Worm (Caenorhabditis elegans): ENCODE results near the gene zfp-1.

ce11 chrIII:8795595-8796141 is 4.3 kb downstream of the zfp-1 start:
- TF ChIP-seq nhr-237 (tag; optimal IDR thresholded peaks at IDR 0.05), result peak; percentile 65
- peak; percentile 69 for TF ChIP-seq sptf-1 (tag; optimal IDR thresholded peaks at IDR 0.05)
- peak; percentile 82 for TF ChIP-seq cnd-1 (tag; optimal IDR thresholded peaks at IDR 0.05)
- TF ChIP-seq unc-39 (tag; optimal IDR thresholded peaks at IDR 0.05), result no peak
- peak; percentile 95 for TF ChIP-seq unc-62 (GFP tag; optimal IDR thresholded peaks at IDR 0.05)
- TF ChIP-seq ztf-11 (tag; optimal IDR thresholded peaks at IDR 0.05), result peak; percentile 77
- no peak for TF ChIP-seq blmp-1 (tag; optimal IDR thresholded peaks at IDR 0.05)
- no peak for TF ChIP-seq flh-1 (GFP tag; optimal IDR thresholded peaks at IDR 0.05)
- TF ChIP-seq snpc-4 (tag; optimal IDR thresholded peaks at IDR 0.05), result no peak
- TF ChIP-seq ham-2 (GFP tag; optimal IDR thresholded peaks at IDR 0.05), result peak; percentile 88
- TF ChIP-seq unc-120 (tag; optimal IDR thresholded peaks at IDR 0.05; ENCODE audit: poor library complexity, severe bottlenecking), result peak; percentile 95
